Worm (Caenorhabditis elegans) whole organism, L1 larva: ENCODE results near the gene top-3.

Experiments
- ama-1 ChIP-seq: fragments of 150-350 bp; optimal IDR thresholded peaks from 2 replicates; lab custom pipeline; 2014
- ces-1 ChIP-seq: fragments of 150-350 bp; optimal IDR thresholded peaks from 2 replicates; lab custom pipeline; 2014; ENCODE audit warnings: missing biosample characterization, missing genetic modification reagents, missing genetic modification characterization
- fkh-8 ChIP-seq: sonication (generic microtip); optimal IDR thresholded peaks from 2 replicates; lab custom pipeline; 2016; ENCODE audit warnings: mild to moderate bottlenecking, missing genetic modification characterization, missing compliant biosample characterization
- fos-1 ChIP-seq: fragments of 150-350 bp; optimal IDR thresholded peaks from 2 replicates; lab custom pipeline; 2014; ENCODE audit warnings: missing biosample characterization, missing genetic modification characterization
- lin-15B ChIP-seq: fragments of 150-350 bp; sonication (generic microtip); optimal IDR thresholded peaks from 3 replicates; lab custom pipeline; 2014; ENCODE audit warnings: missing biosample characterization, missing genetic modification characterization
- lsy-2 ChIP-seq, 2 experiments: fragments of 150-350 bp; optimal IDR thresholded peaks; 2 replicates each; lab custom pipeline; 2014; ENCODE audit warnings: missing biosample characterization in 2 of 2, missing genetic modification characterization in 2 of 2
- mdl-1 ChIP-seq, 2 experiments: fragments of 150-350 bp; optimal IDR thresholded peaks; 2 replicates each; lab custom pipeline; 2014 to 2017; ENCODE audit warnings: missing biosample characterization in 2 of 2, missing genetic modification characterization in 2 of 2, inconsistent platforms in 1 of 2
- nhr-12 ChIP-seq: sonication (generic microtip); optimal IDR thresholded peaks from 2 replicates; lab custom pipeline; 2017; ENCODE audit warnings: missing biosample characterization, missing genetic modification characterization
- sup-37 ChIP-seq: fragments of 200-800 bp; sonication (Bioruptor generic); optimal IDR thresholded peaks from 2 replicates; lab custom pipeline; 2018; ENCODE audit warnings: mild to moderate bottlenecking, missing genetic modification characterization, missing compliant biosample characterization
- unc-130 ChIP-seq: fragments of 150-350 bp; optimal IDR thresholded peaks from 2 replicates; lab custom pipeline; 2017; ENCODE audit warnings: missing biosample characterization, missing genetic modification characterization, inconsistent platforms

DNA sequence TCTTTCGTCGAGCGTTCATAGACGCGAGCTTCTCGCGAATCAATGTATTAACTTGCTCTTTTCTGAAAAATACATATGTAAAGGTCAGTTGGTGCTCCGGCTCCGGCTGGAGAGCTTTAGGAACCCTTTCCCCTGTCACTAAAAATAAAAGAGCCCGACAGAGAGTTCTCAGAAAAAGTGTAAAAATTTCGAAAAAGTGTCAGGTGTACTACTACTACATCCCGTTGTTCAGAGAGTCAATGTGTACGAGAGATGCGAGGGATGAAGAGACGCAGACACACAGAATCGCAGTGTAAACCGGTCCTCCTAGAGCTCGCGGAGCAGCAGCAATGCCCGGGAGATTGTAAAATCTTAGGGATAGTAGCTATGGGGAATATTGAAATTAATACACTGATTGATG, 17.3 kb downstream of the top-3 start:
- peak; percentile 25 to 58 for TF ChIP-seq lsy-2 (tag; optimal IDR thresholded peaks at IDR 0.05; lab: Kevin White, UChicago)
- TF ChIP-seq unc-130 (tag; lab: Kevin White, UChicago), result no peak
- no peak for TF ChIP-seq ces-1 (GFP tag; lab: Kevin White, UChicago)
- TF ChIP-seq nhr-12, result no peak
- TF ChIP-seq fos-1 (tag; lab: Kevin White, UChicago), result no peak
- TF ChIP-seq ama-1, result no peak
- no peak for TF ChIP-seq lin-15B (tag; lab: Kevin White, UChicago)
- peak in 1 of 2 experiments; percentile 2 for TF ChIP-seq mdl-1 (tag; optimal IDR thresholded peaks at IDR 0.05; lab: Kevin White, UChicago)
- no peak for TF ChIP-seq fkh-8 (tag; lab: Kevin White, UChicago)
- no peak for TF ChIP-seq sup-37
